Fruit fly (Drosophila melanogaster): ENCODE measurements around the gene CG14435.

CG14435 gene

dm6 chrX:6820703-6821102 is 23.0 kb downstream of the CG14435 start, which contains the start of the genes Nf-YC and xit (continued):
- TF ChIP-seq Trl (optimal IDR thresholded peaks at IDR 0.05) (no peak), Trl (GFP tag; optimal IDR thresholded peaks at IDR 0.05) (no peak), CG4282 (GFP tag; optimal IDR thresholded peaks at IDR 0.05) (no peak), Opbp (GFP tag; IDR thresholded peaks at IDR 0.05; ENCODE audit: partially characterized antibody) (peak; percentile 57; the same call in 1 of the 3 replicates), crol (GFP tag; IDR thresholded peaks at IDR 0.05) (no peak), NK7.1 (GFP tag; optimal IDR thresholded peaks at IDR 0.05) (no peak), CG12071 (GFP tag; optimal IDR thresholded peaks at IDR 0.05) (no peak), ems (GFP tag; optimal IDR thresholded peaks at IDR 0.05) (no peak), CG9437 (GFP tag; optimal IDR thresholded peaks at IDR 0.05) (no peak), CG7271 (tag; optimal IDR thresholded peaks at IDR 0.05) (no peak), corto (GFP tag; optimal IDR thresholded peaks at IDR 0.05) (no peak), bsh (GFP tag; optimal IDR thresholded peaks at IDR 0.05) (no peak), slbo (GFP tag; IDR thresholded peaks at IDR 0.05) (no peak), dati (GFP tag; IDR thresholded peaks at IDR 0.05) (no peak), CG13624 (GFP tag; optimal IDR thresholded peaks at IDR 0.05) (peak; percentile 39), Dll (GFP tag; IDR thresholded peaks at IDR 0.05; ENCODE audit: partially characterized antibody) (peak; percentile 32; the same call in 1 of the 4 replicates), CG7839 (tag; optimal IDR thresholded peaks at IDR 0.05) (no peak), cad (GFP tag; optimal IDR thresholded peaks at IDR 0.05) (no peak), chinmo (GFP tag; IDR thresholded peaks at IDR 0.05; ENCODE audit: partially characterized antibody) (peak; percentile 70; the same call in 1 of the 4 replicates), dan (GFP tag; IDR thresholded peaks at IDR 0.05) (no peak), Dip2 (GFP tag; IDR thresholded peaks at IDR 0.05) (no peak), CG30020 (tag; optimal IDR thresholded peaks at IDR 0.05) (peak; percentile 64), CG1233 (GFP tag; optimal IDR thresholded peaks at IDR 0.05) (no peak), Fer2 (tag; optimal IDR thresholded peaks at IDR 0.05) (no peak), vvl (GFP tag; IDR thresholded peaks at IDR 0.05) (peak; percentile 48; the same call in 1 of the 2 replicates), mam (GFP tag; optimal IDR thresholded peaks at IDR 0.05) (peak; percentile 33), hbn (GFP tag; IDR thresholded peaks at IDR 0.05; ENCODE audit: partially characterized antibody) (peak; percentile 51; the same call in 1 of the 2 replicates), CG16815 (GFP tag; optimal IDR thresholded peaks at IDR 0.05) (no peak), tx (GFP tag; optimal IDR thresholded peaks at IDR 0.05) (peak; percentile 4), HmgZ (tag; optimal IDR thresholded peaks at IDR 0.05) (peak; percentile 68), Dbx (GFP tag; IDR thresholded peaks at IDR 0.05) (no peak; the same call in 2 of the 3 replicates), repo (GFP tag; optimal IDR thresholded peaks at IDR 0.05) (no peak), cato (GFP tag; optimal IDR thresholded peaks at IDR 0.05; ENCODE audit: borderline replicate concordance) (no peak), sc (optimal IDR thresholded peaks at IDR 0.05) (no peak), sc (GFP tag; optimal IDR thresholded peaks at IDR 0.05) (no peak), abd-A (tag; optimal IDR thresholded peaks at IDR 0.05) (no peak), CG13287 (GFP tag; IDR thresholded peaks at IDR 0.05; ENCODE audit: partially characterized antibody) (peak; percentile 74), CG17385 (GFP tag; optimal IDR thresholded peaks at IDR 0.05) (no peak), eyg (GFP tag; optimal IDR thresholded peaks at IDR 0.05) (no peak), oc (tag; optimal IDR thresholded peaks at IDR 0.05) (no peak), Gsc (GFP tag; IDR thresholded peaks at IDR 0.05) (no peak), CG34422 (GFP tag; IDR thresholded peaks at IDR 0.05) (peak; percentile 63; the same call in 2 of the 3 replicates), stwl (tag; optimal IDR thresholded peaks at IDR 0.05) (no peak), Ada2b (GFP tag; IDR thresholded peaks at IDR 0.05) (no peak), Hand (GFP tag; optimal IDR thresholded peaks at IDR 0.05) (no peak), hkb (optimal IDR thresholded peaks at IDR 0.05) (no peak), hkb (GFP tag; IDR thresholded peaks at IDR 0.05) (no peak), CG10654 (GFP tag; optimal IDR thresholded peaks at IDR 0.05) (no peak), Bdp1 (GFP tag; optimal IDR thresholded peaks at IDR 0.05) (no peak), MESR4 (GFP tag; optimal IDR thresholded peaks at IDR 0.05) (peak; percentile 89), toy (GFP tag; IDR thresholded peaks at IDR 0.05) (no peak), CG13894 (tag; optimal IDR thresholded peaks at IDR 0.05) (no peak)

Data from whole organism, embryonic.